Fruit fly (Drosophila melanogaster) whole organism: ENCODE results near the gene CG43203.

Source experiments
- Dll ChIP-seq: fragments of >200 bp; optimal IDR thresholded peaks from 2 replicates; lab custom pipeline; 2017
- EcR ChIP-seq, 2 experiments: fragments of >200 bp; optimal IDR thresholded peaks; 2 replicates each; lab custom pipeline; 2017; ENCODE audit warnings: missing biosample characterization in 2 of 2, missing genetic modification characterization in 2 of 2, missing genetic modification reagents in 2 of 2
- pan ChIP-seq: fragments of >200 bp; optimal IDR thresholded peaks from 2 replicates; lab custom pipeline; 2017
- psq ChIP-seq: fragments of >200 bp; optimal IDR thresholded peaks from 2 replicates; lab custom pipeline; 2017
- usp ChIP-seq: fragments of >200 bp; optimal IDR thresholded peaks from 2 replicates; lab custom pipeline; 2017; ENCODE audit warnings: missing biosample characterization, missing genetic modification characterization, mixed read lengths

- TF ChIP-seq Dll (lab: Kevin White, UChicago) (no peak), psq (lab: Kevin White, UChicago) (no peak), usp (GFP tag; lab: Kevin White, UChicago) (no peak), pan (no peak), EcR (GFP tag; optimal IDR thresholded peaks at IDR 0.05; lab: Kevin White, UChicago) (no peak)
Measured at dm6 chr3R:19340312-19341079, 13.4 kb upstream of the CG43203 start.
